Worm (Caenorhabditis elegans): ENCODE results near the gene cyp-32A1.
A peak's percentile ranks its signal among the peaks of the same experiment; 100 is the strongest.

The cyp-32A1 gene

ce11 chrV:7781511-7781910 lies at the start of gene cyp-32A1:
Gene cyp-32A1 (plus strand): TSS chrV:7781811.
- TF ChIP-seq klf-2 (GFP tag; conservative IDR thresholded peaks at IDR 0.05) (no peak), flt-1 (GFP tag; IDR thresholded peaks at IDR 0.05) (no peak), tab-1 (GFP tag; IDR thresholded peaks at IDR 0.05) (no peak), ztf-29 (GFP tag; IDR thresholded peaks at IDR 0.05) (no peak), cog-1 (tag; optimal IDR thresholded peaks at IDR 0.05) (no peak), med-1 (GFP tag; optimal IDR thresholded peaks at IDR 0.05; ENCODE audit: insufficient read depth) (no peak)

- TF ChIP-seq ztf-23 (GFP tag; IDR thresholded peaks at IDR 0.05) (no peak), flt-1 (GFP tag; IDR thresholded peaks at IDR 0.05) (no peak), tab-1 (GFP tag; IDR thresholded peaks at IDR 0.05) (no peak), ztf-29 (GFP tag; IDR thresholded peaks at IDR 0.05) (no peak), ref-1 (GFP tag; conservative IDR thresholded peaks at IDR 0.05) (no peak), cog-1 (tag; optimal IDR thresholded peaks at IDR 0.05) (no peak)
Measured at ce11 chrV:7733240-7733765, 48.3 kb upstream of the cyp-32A1 start.

- TF ChIP-seq ref-1 (GFP tag; conservative IDR thresholded peaks at IDR 0.05) (no peak), med-1 (GFP tag; optimal IDR thresholded peaks at IDR 0.05; ENCODE audit: insufficient read depth) (no peak), klf-2 (GFP tag; conservative IDR thresholded peaks at IDR 0.05) (no peak), cog-1 (tag; optimal IDR thresholded peaks at IDR 0.05) (peak; percentile 42), ztf-23 (GFP tag; IDR thresholded peaks at IDR 0.05) (peak; percentile 62), T22C8.4 (GFP tag; IDR thresholded peaks at IDR 0.05) (no peak), flt-1 (GFP tag; IDR thresholded peaks at IDR 0.05) (peak; percentile 41; the same call in 1 of the 2 replicates), tab-1 (GFP tag; IDR thresholded peaks at IDR 0.05) (no peak), ztf-29 (GFP tag; IDR thresholded peaks at IDR 0.05) (no peak)
Measured at ce11 chrV:7734909-7735308, 46.7 kb upstream of the cyp-32A1 start, which contains the start of gene clic-1. Gene clic-1 (minus strand): TSS chrV:7734911.

DNA sequence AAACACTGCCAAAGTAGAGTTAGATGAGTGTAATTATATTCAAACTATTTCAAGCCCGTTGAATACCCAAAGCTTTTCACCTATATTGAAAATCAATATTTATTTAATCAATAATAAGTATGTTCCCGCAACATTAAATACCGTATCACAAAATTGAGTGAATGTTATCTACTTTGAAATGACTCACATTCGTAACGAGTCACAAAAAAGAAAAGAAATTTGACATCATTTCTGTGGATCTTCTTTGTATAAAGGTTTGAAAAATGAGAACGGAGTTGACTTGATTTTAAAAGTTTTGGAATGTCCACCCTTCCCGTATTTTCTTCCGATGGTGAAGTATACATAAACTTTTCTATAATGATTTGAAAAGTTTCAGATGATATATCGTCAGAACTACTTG lies 46.3 kb upstream of the cyp-32A1 start, which contains the start of gene srr-10:
Gene srr-10 (plus strand): TSS at position 301 of the 400 bp plus-strand sequence.
- TF ChIP-seq cog-1 (tag; optimal IDR thresholded peaks at IDR 0.05) (no peak), ztf-29 (GFP tag; IDR thresholded peaks at IDR 0.05) (no peak), klf-2 (GFP tag; conservative IDR thresholded peaks at IDR 0.05) (no peak), flt-1 (GFP tag; IDR thresholded peaks at IDR 0.05) (no peak), tab-1 (GFP tag; IDR thresholded peaks at IDR 0.05) (no peak), T22C8.4 (GFP tag; IDR thresholded peaks at IDR 0.05) (no peak), ztf-23 (GFP tag; IDR thresholded peaks at IDR 0.05) (no peak), med-1 (GFP tag; optimal IDR thresholded peaks at IDR 0.05; ENCODE audit: insufficient read depth) (no peak), ref-1 (GFP tag; conservative IDR thresholded peaks at IDR 0.05) (no peak)

DNA sequence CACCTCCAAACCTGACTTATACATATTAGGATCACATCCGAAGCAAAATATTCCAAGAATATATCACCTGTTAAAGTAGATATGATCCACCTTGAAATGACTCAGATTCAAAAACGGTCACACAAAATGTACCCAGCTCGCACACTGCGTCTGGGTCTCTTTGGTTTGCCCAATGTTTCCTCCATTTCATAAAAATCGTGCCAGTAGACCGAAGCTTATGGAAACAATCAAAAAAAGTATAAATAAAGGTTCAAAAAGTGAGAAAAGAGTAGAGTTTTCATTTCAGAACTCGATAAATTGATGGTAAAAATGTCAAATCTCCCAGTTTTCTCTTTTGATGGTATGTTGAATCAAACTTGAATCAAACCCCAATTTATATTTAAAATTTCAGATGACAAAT lies 43.9 kb upstream of the cyp-32A1 start, which contains the start of gene srr-9:
Gene srr-9 (plus strand): TSS at position 301 of the 400 bp plus-strand sequence.
- TF ChIP-seq tab-1 (GFP tag; IDR thresholded peaks at IDR 0.05) (no peak), klf-2 (GFP tag; conservative IDR thresholded peaks at IDR 0.05) (no peak), flt-1 (GFP tag; IDR thresholded peaks at IDR 0.05) (no peak), ref-1 (GFP tag; conservative IDR thresholded peaks at IDR 0.05) (no peak), T22C8.4 (GFP tag; IDR thresholded peaks at IDR 0.05) (no peak), ztf-23 (GFP tag; IDR thresholded peaks at IDR 0.05) (no peak), ztf-29 (GFP tag; IDR thresholded peaks at IDR 0.05) (no peak), cog-1 (tag; optimal IDR thresholded peaks at IDR 0.05) (no peak), med-1 (GFP tag; optimal IDR thresholded peaks at IDR 0.05; ENCODE audit: insufficient read depth) (no peak)

ce11 chrV:7739949-7740348 lies 41.7 kb upstream of the cyp-32A1 start:
- TF ChIP-seq ztf-23 (GFP tag; IDR thresholded peaks at IDR 0.05) (no peak), T22C8.4 (GFP tag; IDR thresholded peaks at IDR 0.05) (no peak), ztf-29 (GFP tag; IDR thresholded peaks at IDR 0.05) (no peak), klf-2 (GFP tag; conservative IDR thresholded peaks at IDR 0.05) (no peak), cog-1 (tag; optimal IDR thresholded peaks at IDR 0.05) (no peak), ref-1 (GFP tag; conservative IDR thresholded peaks at IDR 0.05) (no peak), flt-1 (GFP tag; IDR thresholded peaks at IDR 0.05) (no peak), med-1 (GFP tag; optimal IDR thresholded peaks at IDR 0.05; ENCODE audit: insufficient read depth) (no peak)

DNA sequence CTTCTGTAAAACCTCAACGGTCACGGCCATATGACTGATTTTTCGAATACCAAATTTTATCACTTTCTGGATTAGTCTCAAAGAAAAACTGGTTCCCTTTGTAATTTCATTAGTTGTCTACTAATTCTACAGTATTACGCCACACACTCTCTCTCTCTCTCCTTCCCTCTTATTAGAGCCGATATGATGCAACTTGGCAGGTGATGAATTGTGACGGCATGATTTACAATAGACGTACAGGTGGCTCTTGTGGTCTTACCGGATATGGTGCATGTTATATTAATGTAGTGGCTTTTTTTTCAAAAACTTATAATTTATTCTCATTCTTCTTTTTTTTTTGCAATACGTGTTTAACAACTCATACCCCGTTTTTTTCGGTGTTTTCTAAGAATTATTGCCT lies 39.7 kb upstream of the cyp-32A1 start:
- TF ChIP-seq flt-1 (GFP tag; IDR thresholded peaks at IDR 0.05) (no peak), cog-1 (tag; optimal IDR thresholded peaks at IDR 0.05) (no peak), T22C8.4 (GFP tag; IDR thresholded peaks at IDR 0.05) (no peak), ref-1 (GFP tag; conservative IDR thresholded peaks at IDR 0.05) (no peak), ztf-23 (GFP tag; IDR thresholded peaks at IDR 0.05) (no peak), med-1 (GFP tag; optimal IDR thresholded peaks at IDR 0.05; ENCODE audit: insufficient read depth) (no peak), ztf-29 (GFP tag; IDR thresholded peaks at IDR 0.05) (no peak), tab-1 (GFP tag; IDR thresholded peaks at IDR 0.05) (no peak), klf-2 (GFP tag; conservative IDR thresholded peaks at IDR 0.05) (no peak)

DNA sequence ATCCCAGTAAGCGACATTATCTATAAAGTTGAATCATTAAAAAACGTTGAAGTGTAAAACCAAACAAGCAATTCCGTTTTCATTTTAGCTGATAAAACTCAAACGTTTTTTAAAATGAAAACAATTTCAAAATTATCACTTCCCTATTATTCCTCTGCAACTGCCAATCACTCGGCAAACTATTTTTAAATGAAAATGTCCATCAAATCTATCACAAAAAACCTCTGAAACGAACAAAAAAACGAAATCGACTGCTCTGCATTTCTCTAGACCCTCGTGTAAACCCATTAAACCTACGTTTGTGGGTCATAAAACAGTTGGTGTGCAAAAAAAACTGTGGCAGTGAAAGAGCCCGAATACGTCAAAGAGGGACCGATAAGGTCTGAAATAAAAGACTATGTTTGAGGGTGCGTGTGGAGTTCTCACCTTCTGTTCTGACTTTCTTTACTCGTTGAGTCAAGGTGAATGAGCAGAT lies 39.1 kb upstream of the cyp-32A1 start, which contains the start of gene fbxl-5:
Gene fbxl-5 (plus strand): TSS at position 425 of the 475 bp plus-strand sequence.
- TF ChIP-seq tab-1 (GFP tag; IDR thresholded peaks at IDR 0.05) (no peak), klf-2 (GFP tag; conservative IDR thresholded peaks at IDR 0.05) (no peak), flt-1 (GFP tag; IDR thresholded peaks at IDR 0.05) (no peak), med-1 (GFP tag; optimal IDR thresholded peaks at IDR 0.05; ENCODE audit: insufficient read depth) (no peak), ref-1 (GFP tag; conservative IDR thresholded peaks at IDR 0.05) (no peak), ztf-23 (GFP tag; IDR thresholded peaks at IDR 0.05) (no peak), T22C8.4 (GFP tag; IDR thresholded peaks at IDR 0.05) (no peak), cog-1 (tag; optimal IDR thresholded peaks at IDR 0.05) (no peak), ztf-29 (GFP tag; IDR thresholded peaks at IDR 0.05) (no peak)

DNA sequence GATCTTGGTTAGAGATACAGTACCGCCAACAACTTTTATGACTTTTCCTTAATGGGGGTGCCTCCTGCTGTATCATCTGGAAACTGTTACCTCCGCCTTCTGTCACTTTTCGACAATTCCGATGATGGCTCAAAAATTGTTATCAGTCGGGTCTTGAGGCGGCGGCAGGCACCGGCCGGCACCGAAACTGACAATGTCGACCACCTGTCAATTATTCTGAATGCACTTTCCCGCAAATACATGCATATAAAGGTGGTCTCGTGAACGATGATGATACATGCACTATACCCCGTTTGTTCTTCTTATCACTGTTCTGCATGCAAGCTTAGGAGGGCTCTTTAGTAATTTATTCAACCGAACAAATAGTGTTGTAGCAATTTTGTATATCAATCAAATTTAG lies 37.5 kb upstream of the cyp-32A1 start:
- TF ChIP-seq cog-1 (tag; optimal IDR thresholded peaks at IDR 0.05), result no peak
- no peak for TF ChIP-seq tab-1 (GFP tag; IDR thresholded peaks at IDR 0.05)
- no peak for TF ChIP-seq ztf-23 (GFP tag; IDR thresholded peaks at IDR 0.05)
- TF ChIP-seq med-1 (GFP tag; optimal IDR thresholded peaks at IDR 0.05; ENCODE audit: insufficient read depth), result no peak
- no peak for TF ChIP-seq T22C8.4 (GFP tag; IDR thresholded peaks at IDR 0.05)
- TF ChIP-seq flt-1 (GFP tag; IDR thresholded peaks at IDR 0.05), result no peak
- no peak for TF ChIP-seq ref-1 (GFP tag; conservative IDR thresholded peaks at IDR 0.05)
- TF ChIP-seq klf-2 (GFP tag; conservative IDR thresholded peaks at IDR 0.05), result no peak
- no peak for TF ChIP-seq ztf-29 (GFP tag; IDR thresholded peaks at IDR 0.05)
